Worm (Caenorhabditis elegans): ENCODE data around the gene F59B1.10.

- TF ChIP-seq flt-1 (GFP tag; IDR thresholded peaks at IDR 0.05) = no peak
- TF ChIP-seq T22C8.4 (GFP tag; IDR thresholded peaks at IDR 0.05) = no peak
- no peak for TF ChIP-seq ref-1 (GFP tag; conservative IDR thresholded peaks at IDR 0.05)
- TF ChIP-seq cog-1 (tag; optimal IDR thresholded peaks at IDR 0.05) = no peak
- TF ChIP-seq med-1 (GFP tag; optimal IDR thresholded peaks at IDR 0.05; ENCODE audit: insufficient read depth) = no peak
- no peak for TF ChIP-seq ztf-29 (GFP tag; IDR thresholded peaks at IDR 0.05)
- no peak for TF ChIP-seq klf-2 (GFP tag; conservative IDR thresholded peaks at IDR 0.05)
Observed at ce11 chrV:3610709-3611108, 37.1 kb downstream of the F59B1.10 start.
